Fruit fly (Drosophila melanogaster) whole organism, embryonic: ENCODE results near the gene CG7519.
A peak's percentile ranks its signal among the peaks of the same experiment; 100 is the strongest.

Experiments used
- ATbp ChIP-seq: fragments of 200-800 bp; sonication (Bioruptor generic); optimal IDR thresholded peaks from 2 replicates; lab custom pipeline; 2017; ENCODE audit warnings: missing biosample characterization, mild to moderate bottlenecking, missing genetic modification characterization, missing genetic modification reagents
- Antp ChIP-seq: fragments of 200-800 bp; sonication (Bioruptor generic); optimal IDR thresholded peaks from 3 replicates; lab custom pipeline; 2016; ENCODE audit warnings: missing biosample characterization, missing genetic modification characterization
- Bteb2 ChIP-seq: fragments of 200-800 bp; sonication (Bioruptor generic); optimal IDR thresholded peaks from 2 replicates; lab custom pipeline; 2016; ENCODE audit warnings: missing biosample characterization, missing genetic modification characterization
- CG10209 ChIP-seq: fragments of 200-800 bp; sonication (Bioruptor generic); optimal IDR thresholded peaks from 3 replicates; lab custom pipeline; 2017; ENCODE audit warnings: missing biosample characterization, mild to moderate bottlenecking, missing genetic modification characterization, missing genetic modification reagents
- CG11247 ChIP-seq: fragments of 200-800 bp; sonication (Bioruptor generic); IDR thresholded peaks from 2 replicates; pipeline ENCODE4 v1.3.6; 2022; ENCODE audit warnings: missing biosample characterization, missing genetic modification characterization
- CG11560 ChIP-seq: fragments of 200-800 bp; sonication (Bioruptor generic); IDR thresholded peaks from 3 replicates; pipeline ENCODE4 v1.3.6; 2022; ENCODE audit warnings: missing biosample characterization, missing genetic modification characterization
- CG14441 ChIP-seq: fragments of 200-800 bp; sonication (Bioruptor generic); IDR thresholded peaks from 2 replicates; pipeline ENCODE4 v1.3.6; 2022; ENCODE audit warnings: missing biosample characterization, missing genetic modification characterization
- CG14667 ChIP-seq: fragments of 200-800 bp; sonication (Bioruptor generic); IDR thresholded peaks from 2 replicates; pipeline ENCODE4 v1.3.6; 2022; ENCODE audit warnings: missing biosample characterization, missing genetic modification characterization
- CG15696 ChIP-seq: fragments of 200-800 bp; sonication (Bioruptor generic); optimal IDR thresholded peaks from 2 replicates; lab custom pipeline; 2019; ENCODE audit warnings: missing biosample characterization, mild to moderate bottlenecking, missing genetic modification characterization, moderate library complexity
- CG1792 ChIP-seq: fragments of 200-800 bp; sonication (Bioruptor generic); optimal IDR thresholded peaks from 2 replicates; lab custom pipeline; 2016; ENCODE audit warnings: missing biosample characterization, missing genetic modification characterization
- CG1832 ChIP-seq: fragments of 200-800 bp; sonication (Bioruptor generic); optimal IDR thresholded peaks from 2 replicates; lab custom pipeline; 2017; ENCODE audit warnings: missing biosample characterization, mild to moderate bottlenecking, missing genetic modification characterization, inconsistent platforms
- CG32767 ChIP-seq: fragments of 200-800 bp; sonication (Bioruptor generic); IDR thresholded peaks from 2 replicates; pipeline ENCODE4 v1.3.6; 2022; ENCODE audit warnings: missing biosample characterization, missing genetic modification characterization
- CG42726 ChIP-seq: fragments of 200-800 bp; sonication (Bioruptor generic); IDR thresholded peaks from 2 replicates; pipeline ENCODE4 v1.3.6; 2022; ENCODE audit warnings: missing biosample characterization, missing genetic modification characterization; ENCODE audit not compliant: partially characterized antibody
- CG4424 ChIP-seq: fragments of 200-800 bp; sonication (Bioruptor generic); optimal IDR thresholded peaks from 3 replicates; lab custom pipeline; 2016; ENCODE audit warnings: missing biosample characterization, missing genetic modification characterization
- CG6272 ChIP-seq: fragments of 200-800 bp; sonication (Bioruptor generic); IDR thresholded peaks from 2 replicates; pipeline ENCODE4 v1.3.6; 2022; ENCODE audit warnings: missing biosample characterization, missing genetic modification characterization
- CG7357 ChIP-seq: fragments of 200-800 bp; sonication (Bioruptor generic); IDR thresholded peaks from 3 replicates; pipeline ENCODE4 v1.3.6; 2022; ENCODE audit warnings: missing biosample characterization, missing genetic modification characterization
- CG7839 ChIP-seq: fragments of 200-800 bp; sonication (Bioruptor generic); optimal IDR thresholded peaks from 3 replicates; lab custom pipeline; 2018; ENCODE audit warnings: missing biosample characterization, mild to moderate bottlenecking, missing genetic modification characterization, moderate library complexity
- CG9215 ChIP-seq: fragments of 200-800 bp; sonication (Bioruptor generic); IDR thresholded peaks from 2 replicates; pipeline ENCODE4 v1.3.6; 2022; ENCODE audit warnings: missing biosample characterization, missing genetic modification characterization
- CG9609 ChIP-seq: fragments of 200-800 bp; sonication (Bioruptor generic); optimal IDR thresholded peaks from 3 replicates; lab custom pipeline; 2016; ENCODE audit warnings: missing biosample characterization, missing genetic modification characterization
- CG9817 ChIP-seq: fragments of 200-800 bp; sonication (Bioruptor generic); optimal IDR thresholded peaks from 2 replicates; lab custom pipeline; 2018; ENCODE audit warnings: missing biosample characterization, mild to moderate bottlenecking, missing genetic modification characterization, moderate library complexity
- CTCF ChIP-seq: fragments of 200-800 bp; sonication (Bioruptor generic); optimal IDR thresholded peaks from 2 replicates; lab custom pipeline; 2017; ENCODE audit warnings: missing biosample characterization, mild to moderate bottlenecking, missing genetic modification characterization, moderate library complexity
- Drgx ChIP-seq: fragments of 200-800 bp; sonication (Bioruptor generic); IDR thresholded peaks from 2 replicates; pipeline ENCODE4 v1.3.6; 2022; ENCODE audit warnings: missing biosample characterization, missing genetic modification characterization
- Lhr ChIP-seq: fragments of 200-800 bp; sonication (Bioruptor generic); optimal IDR thresholded peaks from 3 replicates; lab custom pipeline; 2017; ENCODE audit warnings: mild to moderate bottlenecking, missing biosample characterization, missing genetic modification reagents, missing genetic modification characterization
- Mes4 ChIP-seq: fragments of 200-800 bp; sonication (Bioruptor generic); optimal IDR thresholded peaks from 2 replicates; lab custom pipeline; 2016; ENCODE audit warnings: missing biosample characterization, missing genetic modification characterization
- Optix ChIP-seq: fragments of 200-800 bp; sonication (Bioruptor generic); IDR thresholded peaks from 3 replicates; pipeline ENCODE4 v1.3.6; 2022; ENCODE audit warnings: missing biosample characterization, missing genetic modification characterization
- Ssrp ChIP-seq: fragments of 200-800 bp; sonication (Bioruptor generic); optimal IDR thresholded peaks from 2 replicates; lab custom pipeline; 2018; ENCODE audit warnings: missing biosample characterization, mild to moderate bottlenecking, missing genetic modification characterization, moderate library complexity
- amos ChIP-seq: fragments of 200-800 bp; sonication (Bioruptor generic); IDR thresholded peaks from 2 replicates; pipeline ENCODE4 v1.3.6; 2022; ENCODE audit warnings: missing biosample characterization, missing genetic modification characterization; ENCODE audit not compliant: partially characterized antibody
- ase ChIP-seq: fragments of 200-800 bp; sonication (Bioruptor generic); IDR thresholded peaks from 3 replicates; pipeline ENCODE4 v1.3.6; 2022; ENCODE audit warnings: missing biosample characterization, missing genetic modification characterization
- ato ChIP-seq: fragments of 200-800 bp; sonication (Bioruptor generic); IDR thresholded peaks from 2 replicates; pipeline ENCODE4 v1.3.6; 2022; ENCODE audit warnings: missing biosample characterization, missing genetic modification characterization; ENCODE audit not compliant: partially characterized antibody
- bsh ChIP-seq, 2 experiments: fragments of 200-800 bp; sonication (Bioruptor generic); optimal IDR thresholded peaks; 2 replicates each; lab custom pipeline; 2017 to 2018; ENCODE audit warnings: mild to moderate bottlenecking in 2 of 2, missing biosample characterization in 2 of 2, missing genetic modification characterization in 2 of 2, moderate library complexity in 1 of 2
- caup ChIP-seq: fragments of 200-800 bp; sonication (Bioruptor generic); optimal IDR thresholded peaks from 3 replicates; lab custom pipeline; 2017; ENCODE audit warnings: missing biosample characterization, mild to moderate bottlenecking, missing genetic modification characterization, moderate library complexity; ENCODE audit not compliant: severe bottlenecking
- cwo ChIP-seq: fragments of 200-800 bp; sonication (Bioruptor generic); optimal IDR thresholded peaks from 3 replicates; lab custom pipeline; 2017; ENCODE audit warnings: missing biosample characterization, missing genetic modification characterization, mild to moderate bottlenecking, moderate library complexity, missing genetic modification reagents
- dmrt99B ChIP-seq: fragments of 200-800 bp; sonication (Bioruptor generic); optimal IDR thresholded peaks from 2 replicates; lab custom pipeline; 2018; ENCODE audit warnings: missing biosample characterization, mild to moderate bottlenecking, missing genetic modification characterization, moderate library complexity
- fd3F ChIP-seq: fragments of 200-800 bp; sonication (Bioruptor generic); optimal IDR thresholded peaks from 2 replicates; lab custom pipeline; 2018; ENCODE audit warnings: missing biosample characterization, mild to moderate bottlenecking, missing genetic modification characterization, moderate library complexity
- grn ChIP-seq: fragments of 200-800 bp; sonication (Bioruptor generic); optimal IDR thresholded peaks from 3 replicates; lab custom pipeline; 2017; ENCODE audit warnings: missing biosample characterization, missing genetic modification characterization
- gt ChIP-seq: fragments of 200-800 bp; sonication (Bioruptor generic); IDR thresholded peaks from 2 replicates; pipeline ENCODE4 v1.3.6; 2022; ENCODE audit warnings: missing biosample characterization, missing genetic modification characterization
- hbn ChIP-seq: fragments of 200-800 bp; sonication (Bioruptor generic); IDR thresholded peaks from 2 replicates; pipeline ENCODE4 v1.3.6; 2022; ENCODE audit warnings: missing biosample characterization, missing genetic modification characterization; ENCODE audit not compliant: partially characterized antibody
- lmd ChIP-seq: fragments of 200-800 bp; sonication (Bioruptor generic); IDR thresholded peaks from 2 replicates; pipeline ENCODE4 v1.3.6; 2022; ENCODE audit warnings: missing biosample characterization, missing genetic modification characterization
- maf-S ChIP-seq: fragments of 200-800 bp; sonication (Bioruptor generic); optimal IDR thresholded peaks from 2 replicates; lab custom pipeline; 2016; ENCODE audit warnings: missing biosample characterization, missing genetic modification characterization
- mam ChIP-seq: fragments of 200-800 bp; sonication (Bioruptor generic); optimal IDR thresholded peaks from 3 replicates; lab custom pipeline; 2016; ENCODE audit warnings: missing biosample characterization, missing genetic modification characterization
- org-1 ChIP-seq: fragments of 200-800 bp; sonication (Bioruptor generic); optimal IDR thresholded peaks from 2 replicates; lab custom pipeline; 2017; ENCODE audit warnings: missing biosample characterization, missing genetic modification characterization
- p53 ChIP-seq: fragments of 200-800 bp; sonication (Bioruptor generic); optimal IDR thresholded peaks from 2 replicates; lab custom pipeline; 2016; ENCODE audit warnings: missing biosample characterization, missing genetic modification characterization
- psq ChIP-seq: fragments of 200-800 bp; sonication (Bioruptor generic); optimal IDR thresholded peaks from 2 replicates; lab custom pipeline; 2017; ENCODE audit warnings: missing biosample characterization, missing genetic modification characterization
- pum ChIP-seq: fragments of 200-800 bp; sonication (Bioruptor generic); optimal IDR thresholded peaks from 2 replicates; lab custom pipeline; 2016; ENCODE audit warnings: missing biosample characterization, missing genetic modification characterization
- ranshi ChIP-seq: fragments of 200-800 bp; sonication (Bioruptor generic); IDR thresholded peaks from 2 replicates; pipeline ENCODE4 v1.3.6; 2022; ENCODE audit warnings: missing biosample characterization, missing genetic modification characterization
- repo ChIP-seq: fragments of 200-800 bp; sonication (Bioruptor generic); optimal IDR thresholded peaks from 2 replicates; lab custom pipeline; 2016; ENCODE audit warnings: missing biosample characterization, missing genetic modification characterization
- sim ChIP-seq: fragments of 200-800 bp; sonication (Bioruptor generic); IDR thresholded peaks from 2 replicates; pipeline ENCODE4 v1.3.6; 2022; ENCODE audit warnings: missing biosample characterization, missing genetic modification characterization
- slbo ChIP-seq: fragments of 200-800 bp; sonication (Bioruptor generic); IDR thresholded peaks from 2 replicates; pipeline ENCODE4 v1.3.6; 2022; ENCODE audit warnings: missing biosample characterization, missing genetic modification characterization
- slou ChIP-seq: fragments of 200-800 bp; sonication (Bioruptor generic); optimal IDR thresholded peaks from 3 replicates; lab custom pipeline; 2016; ENCODE audit warnings: missing biosample characterization, missing genetic modification characterization
- slp2 ChIP-seq: fragments of 200-800 bp; sonication (Bioruptor generic); optimal IDR thresholded peaks from 2 replicates; lab custom pipeline; 2016; ENCODE audit warnings: missing biosample characterization, missing genetic modification characterization
- stc ChIP-seq: fragments of 200-800 bp; sonication (Bioruptor generic); IDR thresholded peaks from 2 replicates; pipeline ENCODE4 v1.3.6; 2022; ENCODE audit warnings: missing biosample characterization, missing genetic modification characterization
- ttk ChIP-seq: fragments of 200-800 bp; sonication (Bioruptor generic); IDR thresholded peaks from 2 replicates; pipeline ENCODE4 v2.1.2; 2022; ENCODE audit warnings: missing biosample characterization, missing genetic modification characterization

Gene CG7519

dm6 chr3L:21464240-21464639, 28.6 kb upstream of the CG7519 start (continued):
- TF ChIP-seq slbo (GFP tag; lab: Robert Waterston, UW) (no peak), CTCF (GFP tag; lab: Kevin White, UChicago) (peak; percentile 38), ranshi (GFP tag; lab: Robert Waterston, UW) (peak; percentile 23; the same call in 1 of the 2 replicates), stc (GFP tag; lab: Robert Waterston, UW) (no peak; the same call in 1 of the 2 replicates), CG9817 (tag; lab: Kevin White, UChicago) (no peak), maf-S (GFP tag; lab: Kevin White, UChicago) (no peak), psq (GFP tag; lab: Kevin White, UChicago) (no peak), Lhr (GFP tag; lab: Kevin White, UChicago) (peak; percentile 87), Drgx (no peak), CG7839 (tag; lab: Kevin White, UChicago) (peak; percentile 73), slp2 (GFP tag; lab: Kevin White, UChicago) (peak; percentile 25), grn (GFP tag; lab: Kevin White, UChicago) (no peak), org-1 (GFP tag; lab: Kevin White, UChicago) (peak; percentile 81), CG9609 (GFP tag; lab: Kevin White, UChicago) (peak; percentile 14), CG15696 (tag; lab: Kevin White, UChicago) (peak; percentile 99), CG32767 (GFP tag; lab: Robert Waterston, UW) (no peak), CG6272 (GFP tag; lab: Robert Waterston, UW) (no peak), Antp (GFP tag; lab: Kevin White, UChicago) (no peak), slou (GFP tag; lab: Kevin White, UChicago) (no peak), mam (GFP tag; lab: Kevin White, UChicago) (no peak), CG4424 (peak; percentile 57), Optix (peak; percentile 62; the same call in 1 of the 3 replicates), ttk (no peak), CG14667 (no peak), CG11560 (tag; lab: Robert Waterston, UW) (no peak), repo (GFP tag; lab: Kevin White, UChicago) (no peak), CG42726 (GFP tag; lab: Robert Waterston, UW) (no peak), Ssrp (tag; lab: Kevin White, UChicago) (peak; percentile 54), CG11247 (GFP tag; lab: Robert Waterston, UW) (no peak), gt (GFP tag; lab: Robert Waterston, UW) (peak; percentile 51; the same call in 1 of the 2 replicates), Mes4 (GFP tag; lab: Kevin White, UChicago) (peak; percentile 9), CG9215 (no peak), pum (peak; percentile 22), ase (GFP tag; lab: Robert Waterston, UW) (peak; percentile 27; the same call in 1 of the 3 replicates), Bteb2 (GFP tag; lab: Kevin White, UChicago) (no peak), CG1792 (GFP tag; lab: Kevin White, UChicago) (peak; percentile 62), p53 (GFP tag; lab: Kevin White, UChicago) (no peak), CG7357 (0 out of 3 replicates have a peak, but pooled peaks have one; percentile 12), hbn (GFP tag; lab: Robert Waterston, UW) (no peak), dmrt99B (tag; lab: Kevin White, UChicago) (peak; percentile 56), ATbp (peak; percentile 80), CG14441 (no peak), lmd (no peak), amos (GFP tag; lab: Robert Waterston, UW) (no peak), CG1832 (GFP tag; lab: Kevin White, UChicago) (no peak), fd3F (GFP tag; lab: Kevin White, UChicago) (no peak), ato (GFP tag; lab: Robert Waterston, UW) (no peak), bsh (GFP tag; optimal IDR thresholded peaks at IDR 0.05; lab: Kevin White, UChicago) (peak in 1 of 2 experiments; percentile 87), caup (GFP tag; lab: Kevin White, UChicago) (peak; percentile 45), sim (peak; percentile 85), CG10209 (GFP tag; lab: Kevin White, UChicago) (peak; percentile 85), cwo (GFP tag; lab: Kevin White, UChicago) (no peak)
